Worm (Caenorhabditis elegans) whole organism, young adult: Measurements from ENCODE around the gene Y66D12A.6.

Source experiments
- F55B11.4 ChIP-seq: sonication (generic microtip); optimal IDR thresholded peaks from 2 replicates; lab custom pipeline; 2016; ENCODE audit warnings: missing compliant biosample characterization, missing genetic modification characterization, borderline replicate concordance; ENCODE audit not compliant: insufficient read depth
- K11D2.4 ChIP-seq: fragments of 200-800 bp; sonication (Bioruptor generic); IDR thresholded peaks from 2 replicates; pipeline ENCODE4 v1.3.6; 2022; ENCODE audit warnings: missing genetic modification reagents, missing genetic modification characterization, missing compliant biosample characterization
- attf-5 ChIP-seq: fragments of 200-800 bp; sonication (Bioruptor generic); optimal IDR thresholded peaks from 2 replicates; lab custom pipeline; 2018; ENCODE audit warnings: mild to moderate bottlenecking, missing genetic modification characterization, missing compliant biosample characterization
- let-607 ChIP-seq, 2 experiments: fragments of 200-800 bp in 1 of 2; sonication (Bioruptor generic) in 1 of 2; sonication (generic microtip) in 1 of 2; optimal IDR thresholded peaks; 2 replicates each; lab custom pipeline; 2016 to 2018; ENCODE audit warnings: mild to moderate bottlenecking in 2 of 2, missing compliant biosample characterization in 2 of 2, missing genetic modification characterization in 2 of 2, moderate library complexity in 2 of 2, missing genotype in 1 of 2
- lin-26 ChIP-seq: fragments of 200-800 bp; sonication (Bioruptor generic); IDR thresholded peaks from 2 replicates; pipeline ENCODE4 v1.3.6; 2022; ENCODE audit warnings: missing genetic modification reagents, missing genetic modification characterization, missing compliant biosample characterization
- nhr-120 ChIP-seq: fragments of 200-800 bp; sonication (Bioruptor generic); IDR thresholded peaks from 2 replicates; pipeline ENCODE4 v1.3.6; 2022; ENCODE audit warnings: missing genetic modification characterization, missing compliant biosample characterization
- nhr-27 ChIP-seq: fragments of 200-800 bp; sonication (Bioruptor generic); optimal IDR thresholded peaks from 2 replicates; lab custom pipeline; 2018; ENCODE audit warnings: mild to moderate bottlenecking, missing genetic modification characterization, moderate library complexity, missing compliant biosample characterization
- nhr-80 ChIP-seq: sonication (generic microtip); optimal IDR thresholded peaks from 2 replicates; lab custom pipeline; 2016; ENCODE audit warnings: missing genetic modification characterization, missing compliant biosample characterization
- ztf-25 ChIP-seq: fragments of 200-800 bp; sonication (Bioruptor generic); IDR thresholded peaks from 2 replicates; pipeline ENCODE4 v1.3.6; 2022; ENCODE audit warnings: missing genetic modification reagents, missing genetic modification characterization, missing compliant biosample characterization

- TF ChIP-seq K11D2.4 (no peak), lin-26 (GFP tag; lab: Robert Waterston, UW) (no peak), F55B11.4 (tag; lab: Kevin White, UChicago) (no peak), nhr-80 (tag; lab: Kevin White, UChicago) (no peak), nhr-27 (no peak), attf-5 (GFP tag; lab: Kevin White, UChicago) (no peak), nhr-120 (GFP tag; lab: Robert Waterston, UW) (no peak), let-607 (tag; optimal IDR thresholded peaks at IDR 0.05; lab: Kevin White, UChicago) (no peak), ztf-25 (GFP tag; lab: Robert Waterston, UW) (no peak)
Measured at ce11 chrIII:11624838-11625292, 43.7 kb upstream of the Y66D12A.6 start, which contains the start of gene gly-8.
